Worm (Caenorhabditis elegans) whole organism, mixed stage, embryonic: ENCODE data around the gene C25G4.8.

Source experiments
- ces-1 ChIP-seq: fragments of 150-350 bp; optimal IDR thresholded peaks from 2 replicates; lab custom pipeline; 2014; ENCODE audit warnings: missing biosample characterization, missing genetic modification reagents, missing genetic modification characterization
- mls-2 ChIP-seq: sonication (generic microtip); optimal IDR thresholded peaks from 2 replicates; lab custom pipeline; 2016; ENCODE audit warnings: mild to moderate bottlenecking, missing genetic modification characterization, moderate library complexity, missing compliant biosample characterization
- pha-4 ChIP-seq: fragments of 150-350 bp; optimal IDR thresholded peaks from 2 replicates; lab custom pipeline; 2018; ENCODE audit warnings: missing biosample characterization, missing genetic modification reagents, missing genetic modification characterization
- sem-2 ChIP-seq: fragments of 200-800 bp; sonication (Bioruptor generic); optimal IDR thresholded peaks from 2 replicates; lab custom pipeline; 2018; ENCODE audit warnings: mild to moderate bottlenecking, missing genetic modification characterization, missing compliant biosample characterization
- tbx-8 ChIP-seq: fragments of 200-800 bp; sonication (Bioruptor generic); optimal IDR thresholded peaks from 2 replicates; lab custom pipeline; 2018; ENCODE audit warnings: mild to moderate bottlenecking, missing genetic modification characterization, moderate library complexity, missing compliant biosample characterization
- unc-39 ChIP-seq: fragments of 150-350 bp; optimal IDR thresholded peaks from 2 replicates; lab custom pipeline; 2014; ENCODE audit warnings: missing biosample characterization, missing genetic modification characterization
- unc-62 ChIP-seq: fragments of 150-350 bp; optimal IDR thresholded peaks from 2 replicates; lab custom pipeline; 2014; ENCODE audit warnings: missing biosample characterization, missing genetic modification reagents, missing genetic modification characterization
- ztf-11 ChIP-seq: fragments of 150-350 bp; optimal IDR thresholded peaks from 2 replicates; lab custom pipeline; 2014; ENCODE audit warnings: missing biosample characterization, missing genetic modification characterization

DNA sequence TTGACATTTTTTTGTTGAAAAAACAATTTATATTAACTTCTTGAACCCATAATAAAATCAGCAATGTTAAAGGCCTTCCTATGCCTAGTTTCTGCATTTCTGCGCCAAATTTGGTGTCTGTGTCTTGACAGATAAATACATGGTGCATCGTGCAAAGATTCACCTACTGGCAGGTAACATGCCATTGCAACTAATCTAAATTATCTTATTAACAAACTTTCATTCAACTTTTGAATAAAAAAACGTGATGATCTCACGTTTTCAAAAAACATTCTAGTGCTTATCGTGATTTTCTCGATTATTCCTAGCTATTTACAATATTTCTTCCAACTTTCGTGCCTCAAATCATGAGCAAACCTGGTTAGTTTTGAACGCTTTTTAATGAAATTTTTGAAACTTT is 6.7 kb downstream of the C25G4.8 start, which contains the start of gene C25G4.7:
- TF ChIP-seq mls-2 (tag; lab: Kevin White, UChicago) (no peak), unc-39 (tag; lab: Kevin White, UChicago) (no peak), sem-2 (no peak), pha-4 (no peak), ces-1 (GFP tag; lab: Kevin White, UChicago) (no peak), ztf-11 (no peak), tbx-8 (GFP tag; lab: Kevin White, UChicago) (no peak), unc-62 (GFP tag; lab: Kevin White, UChicago) (no peak)
